Worm (Caenorhabditis elegans): ENCODE results near the gene Y105C5B.11.

Y105C5B.11 gene

DNA sequence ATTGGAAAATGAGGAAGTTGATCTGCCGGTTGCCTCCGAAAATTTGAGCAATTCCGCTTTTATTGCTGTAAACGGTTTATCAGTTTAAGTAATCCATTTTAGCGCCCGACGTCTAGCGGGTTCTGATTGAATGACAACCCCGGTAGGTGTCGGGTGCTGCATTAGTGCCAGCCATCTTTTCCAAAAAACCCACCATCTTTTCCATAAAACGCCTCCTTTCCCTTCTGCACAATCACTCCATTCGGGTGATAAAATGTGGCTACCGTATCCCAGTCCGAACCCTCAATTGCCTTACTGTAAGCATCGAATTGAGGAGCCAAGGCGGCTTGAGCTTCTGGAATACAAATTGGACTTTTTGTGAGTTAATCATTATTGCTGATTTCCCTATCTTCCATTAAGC lies 41.1 kb downstream of the Y105C5B.11 start (continued):
- TF ChIP-seq B0035.1 (tag; optimal IDR thresholded peaks at IDR 0.05): no peak
- no peak for TF ChIP-seq Y53F4B.3 (GFP tag; IDR thresholded peaks at IDR 0.05)
- no peak for TF ChIP-seq mcd-1 (GFP tag; IDR thresholded peaks at IDR 0.05)
- TF ChIP-seq Y79H2A.3 (GFP tag; conservative IDR thresholded peaks at IDR 0.05): no peak
- peak; percentile 67; the same call in 1 of the 2 replicates for TF ChIP-seq madf-3 (GFP tag; IDR thresholded peaks at IDR 0.05)
- TF ChIP-seq B0336.3 (GFP tag; IDR thresholded peaks at IDR 0.05): no peak
- TF ChIP-seq nhr-179 (tag; optimal IDR thresholded peaks at IDR 0.05): no peak
- TF ChIP-seq F37B4.10 (GFP tag; IDR thresholded peaks at IDR 0.05): no peak
- TF ChIP-seq snpc-3.4 (tag; optimal IDR thresholded peaks at IDR 0.05): no peak
- no peak for TF ChIP-seq B0019.2 (GFP tag; conservative IDR thresholded peaks at IDR 0.05)
- no peak for TF ChIP-seq F22D6.2 (tag; optimal IDR thresholded peaks at IDR 0.05)
- no peak for TF ChIP-seq egl-44 (GFP tag; IDR thresholded peaks at IDR 0.05)
- TF ChIP-seq mes-4 (tag; optimal IDR thresholded peaks at IDR 0.05): no peak
- no peak for TF ChIP-seq nfya-1 (tag; optimal IDR thresholded peaks at IDR 0.05; ENCODE audit: borderline replicate concordance, insufficient read depth)
- TF ChIP-seq Y67H2A.10 (GFP tag; conservative IDR thresholded peaks at IDR 0.05): no peak
- TF ChIP-seq nhr-80 (tag; optimal IDR thresholded peaks at IDR 0.05): no peak
- no peak for TF ChIP-seq hmg-20 (GFP tag; IDR thresholded peaks at IDR 0.05)
- no peak for TF ChIP-seq attf-5 (GFP tag; optimal IDR thresholded peaks at IDR 0.05)
- no peak for TF ChIP-seq ekl-4 (GFP tag; IDR thresholded peaks at IDR 0.05)
- TF ChIP-seq F23B12.7 (tag; optimal IDR thresholded peaks at IDR 0.05; ENCODE audit: insufficient read depth): no peak
- TF ChIP-seq ceh-40 (GFP tag; IDR thresholded peaks at IDR 0.05): 0 out of 2 replicates have a peak, but pooled peaks have one; percentile 34
- TF ChIP-seq ztf-28 (GFP tag; IDR thresholded peaks at IDR 0.05): no peak
- TF ChIP-seq madf-6 (GFP tag; IDR thresholded peaks at IDR 0.05): no peak
- no peak for TF ChIP-seq fkh-3 (tag; optimal IDR thresholded peaks at IDR 0.05)
- TF ChIP-seq ztf-3 (GFP tag; optimal IDR thresholded peaks at IDR 0.05): no peak
- no peak for TF ChIP-seq tlf-1 (GFP tag; optimal IDR thresholded peaks at IDR 0.05)
- no peak for TF ChIP-seq lsy-27 (tag; optimal IDR thresholded peaks at IDR 0.05; ENCODE audit: borderline replicate concordance, insufficient read depth)
- TF ChIP-seq F57C9.4 (tag; optimal IDR thresholded peaks at IDR 0.05): peak; percentile 19
- TF ChIP-seq tbp1 (GFP tag; optimal IDR thresholded peaks at IDR 0.05): peak; percentile 20
- no peak for TF ChIP-seq attf-6 (GFP tag; IDR thresholded peaks at IDR 0.05)
- TF ChIP-seq xnd-1 (tag; optimal IDR thresholded peaks at IDR 0.05): no peak
- TF ChIP-seq egl-18 (GFP tag; IDR thresholded peaks at IDR 0.05): no peak
- peak; percentile 56 for TF ChIP-seq T26A5.8 (tag; optimal IDR thresholded peaks at IDR 0.05)
- no peak for TF ChIP-seq sea-2 (GFP tag; IDR thresholded peaks at IDR 0.05)
- no peak for TF ChIP-seq ceh-91 (GFP tag; IDR thresholded peaks at IDR 0.05)
- TF ChIP-seq ztf-26 (tag; optimal IDR thresholded peaks at IDR 0.05): no peak
- no peak for TF ChIP-seq F39B2.1 (GFP tag; IDR thresholded peaks at IDR 0.05)
- no peak for TF ChIP-seq atf-7 (tag; optimal IDR thresholded peaks at IDR 0.05)
- peak; percentile 10 for TF ChIP-seq mel-28 (tag; optimal IDR thresholded peaks at IDR 0.05; ENCODE audit: borderline replicate concordance)
- no peak for TF ChIP-seq T07F8.4 (tag; optimal IDR thresholded peaks at IDR 0.05)
- TF ChIP-seq tbx-9 (tag; optimal IDR thresholded peaks at IDR 0.05; ENCODE audit: borderline replicate concordance): no peak
- TF ChIP-seq D2030.7 (GFP tag; IDR thresholded peaks at IDR 0.05): no peak
- TF ChIP-seq K11D2.4 (GFP tag; IDR thresholded peaks at IDR 0.05): no peak
- no peak for TF ChIP-seq attf-3 (GFP tag; conservative IDR thresholded peaks at IDR 0.05)
- peak; percentile 6; the same call in 1 of the 2 replicates for TF ChIP-seq nfya-2 (GFP tag; IDR thresholded peaks at IDR 0.05)
- no peak for TF ChIP-seq Y53G8AR.9 (GFP tag; conservative IDR thresholded peaks at IDR 0.05)
- no peak for TF ChIP-seq him-1 (tag; optimal IDR thresholded peaks at IDR 0.05)
- TF ChIP-seq ceh-79 (tag; optimal IDR thresholded peaks at IDR 0.05): peak; percentile 9
- TF ChIP-seq snpc-4 (GFP tag; optimal IDR thresholded peaks at IDR 0.05): no peak
- peak; percentile 9 to 66 (median 48) for TF ChIP-seq snpc-4 (tag; optimal IDR thresholded peaks at IDR 0.05)

All from whole organism, young adult.